Worm (Caenorhabditis elegans): Measurements from ENCODE around the gene acp-7.

- TF ChIP-seq nhr-6 (tag; optimal IDR thresholded peaks at IDR 0.05) (no peak), dve-1 (tag; optimal IDR thresholded peaks at IDR 0.05; ENCODE audit: insufficient read depth) (no peak), pha-4 (GFP tag; IDR thresholded peaks at IDR 0.05) (no peak), pha-4 (tag; optimal IDR thresholded peaks at IDR 0.05) (no peak)
Observed at ce11 chrIV:6402386-6402905, 29.0 kb downstream of the acp-7 start, which contains the start of gene sfrp-1.
